Fruit fly (Drosophila melanogaster) Kc167 (cell line): ENCODE data around the gene tws.

Experiments
- Myc ChIP-seq: fragments of >200 bp; optimal IDR thresholded peaks from 2 replicates; lab custom pipeline; 2017; ENCODE audit warnings: missing external identifiers
- Sin3A ChIP-seq: fragments of >200 bp; optimal IDR thresholded peaks from 2 replicates; lab custom pipeline; 2018; ENCODE audit warnings: missing external identifiers
- h ChIP-seq: fragments of >200 bp; optimal IDR thresholded peaks from 3 replicates; lab custom pipeline; 2018; ENCODE audit warnings: missing external identifiers
- insv ChIP-seq: fragments of >200 bp; optimal IDR thresholded peaks from 3 replicates; lab custom pipeline; 2018; ENCODE audit warnings: missing external identifiers
- psq ChIP-seq: fragments of >200 bp; optimal IDR thresholded peaks from 2 replicates; lab custom pipeline; 2017; ENCODE audit warnings: missing external identifiers
- ttk ChIP-seq: sonication (Bioruptor generic); optimal IDR thresholded peaks from 2 replicates; lab custom pipeline; 2017; ENCODE audit warnings: missing external identifiers

DNA sequence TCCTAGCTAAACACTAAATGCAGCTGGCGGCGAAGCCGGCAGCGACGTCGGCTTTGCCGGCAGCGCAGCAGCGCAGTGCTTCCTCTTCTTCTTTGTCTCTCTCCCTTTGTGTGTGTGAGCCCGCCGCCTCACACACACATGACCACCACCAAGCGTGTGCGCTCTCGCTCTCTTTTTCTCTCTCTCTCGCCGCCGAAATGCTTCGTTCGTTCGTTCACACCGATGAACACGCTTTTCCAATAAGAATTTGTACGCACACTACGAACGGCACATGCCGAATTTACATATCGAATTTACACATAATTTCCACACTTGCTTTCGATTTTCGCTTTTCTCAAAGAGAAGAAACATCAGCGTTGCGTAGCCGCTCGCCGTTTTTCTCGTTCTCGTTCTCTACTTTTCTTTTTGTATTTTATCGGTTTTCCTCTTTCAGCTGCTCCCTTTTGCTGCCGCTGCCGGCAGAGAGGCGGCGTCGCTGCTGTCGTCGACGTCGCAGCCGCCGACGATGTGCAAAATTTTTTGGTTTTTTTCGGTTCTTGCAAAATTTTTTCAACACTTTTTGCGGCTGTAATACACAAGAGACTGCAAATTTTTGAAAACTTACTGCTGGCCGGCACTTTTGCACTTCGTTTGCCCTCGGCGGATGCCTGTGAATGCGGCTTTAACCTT, 30.2 kb downstream of the tws start:
- TF ChIP-seq psq (lab: Kevin White, UChicago), result no peak
- no peak for TF ChIP-seq Myc (lab: Kevin White, UChicago)
- TF ChIP-seq Sin3A (lab: Kevin White, UChicago), result no peak
- peak; percentile 79 for TF ChIP-seq insv (lab: Kevin White, UChicago)
- no peak for TF ChIP-seq h (lab: Kevin White, UChicago)
- no peak for TF ChIP-seq ttk (lab: Kevin White, UChicago)
